Worm (Caenorhabditis elegans): ENCODE measurements around the gene gon-1.

DNA sequence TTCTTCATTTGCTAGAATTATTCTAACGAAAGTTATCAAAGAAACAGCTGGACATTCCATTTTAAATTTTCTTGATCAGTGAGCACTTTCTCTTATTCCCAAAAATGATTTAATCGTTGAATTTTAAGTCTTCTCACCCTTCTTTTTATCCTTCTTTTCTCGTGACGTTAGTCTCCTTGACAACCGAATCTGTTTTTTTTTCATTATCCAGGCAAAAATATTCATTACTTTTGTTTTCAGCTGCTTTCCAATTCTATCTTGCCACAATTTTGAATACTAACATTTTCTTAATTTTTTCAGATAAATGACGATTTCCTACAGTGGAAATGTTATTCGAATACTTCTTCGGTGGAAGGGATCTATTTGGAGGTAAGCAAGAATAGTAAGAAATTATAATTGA lies 49.6 kb downstream of the gon-1 start, which contains the start of gene best-13:
- no peak for TF ChIP-seq ztf-29 (GFP tag; IDR thresholded peaks at IDR 0.05)
- no peak for TF ChIP-seq tab-1 (GFP tag; IDR thresholded peaks at IDR 0.05)

Measured in whole organism, midembryonic.